Worm (Caenorhabditis elegans): ENCODE results near the gene C23G10.7.

Gene C23G10.7

ce11 chrIII:6213915-6214314, 15.7 kb upstream of the C23G10.7 start, which contains the start of gene C23G10.10:
Gene C23G10.10, minus strand, starts transcription at chrIII:6214015.
- TF ChIP-seq nhr-25 (tag; optimal IDR thresholded peaks at IDR 0.05): no peak
- TF ChIP-seq eor-1 (tag; optimal IDR thresholded peaks at IDR 0.05): no peak
- TF ChIP-seq ceh-16 (tag; optimal IDR thresholded peaks at IDR 0.05): no peak
- no peak for TF ChIP-seq nhr-77 (tag; optimal IDR thresholded peaks at IDR 0.05)
- TF ChIP-seq nhr-43 (tag; optimal IDR thresholded peaks at IDR 0.05; ENCODE audit: poor library complexity, severe bottlenecking): no peak
- no peak for TF ChIP-seq snpc-4 (tag; optimal IDR thresholded peaks at IDR 0.05)
- TF ChIP-seq tbx-2 (tag; optimal IDR thresholded peaks at IDR 0.05): no peak
- TF ChIP-seq aly-2 (tag; optimal IDR thresholded peaks at IDR 0.05): no peak
- TF ChIP-seq ZK546.5 (tag; optimal IDR thresholded peaks at IDR 0.05): no peak
- TF ChIP-seq nhr-28 (tag; optimal IDR thresholded peaks at IDR 0.05): no peak
- no peak for TF ChIP-seq ceh-82 (tag; optimal IDR thresholded peaks at IDR 0.05)
- no peak for TF ChIP-seq zag-1 (tag; optimal IDR thresholded peaks at IDR 0.05)
- no peak for TF ChIP-seq elt-2 (tag; optimal IDR thresholded peaks at IDR 0.05)
- TF ChIP-seq ama-1 (optimal IDR thresholded peaks at IDR 0.05): no peak
- no peak for TF ChIP-seq ztf-11 (tag; optimal IDR thresholded peaks at IDR 0.05)
- no peak for TF ChIP-seq nhr-67 (tag; optimal IDR thresholded peaks at IDR 0.05)
- TF ChIP-seq pha-4 (tag; optimal IDR thresholded peaks at IDR 0.05): no peak
- TF ChIP-seq jun-1 (tag; optimal IDR thresholded peaks at IDR 0.05): no peak
- TF ChIP-seq ceh-9 (tag; optimal IDR thresholded peaks at IDR 0.05): no peak
- TF ChIP-seq nhr-237 (tag; optimal IDR thresholded peaks at IDR 0.05): no peak

ce11 chrIII:6210215-6210822, 12.1 kb upstream of the C23G10.7 start:
- TF ChIP-seq skn-1 (tag; optimal IDR thresholded peaks at IDR 0.05) (no peak), nfya-1 (tag; optimal IDR thresholded peaks at IDR 0.05; ENCODE audit: insufficient read depth) (no peak), pha-4 (tag; optimal IDR thresholded peaks at IDR 0.05) (no peak), ceh-9 (tag; optimal IDR thresholded peaks at IDR 0.05) (no peak)

- no peak for TF ChIP-seq ama-1 (optimal IDR thresholded peaks at IDR 0.05)
- TF ChIP-seq ztf-4 (tag; optimal IDR thresholded peaks at IDR 0.05): no peak
- TF ChIP-seq lin-15B (tag; optimal IDR thresholded peaks at IDR 0.05): no peak
- TF ChIP-seq elt-2 (tag; optimal IDR thresholded peaks at IDR 0.05): no peak
- TF ChIP-seq nhr-28 (tag; optimal IDR thresholded peaks at IDR 0.05): no peak
- TF ChIP-seq fkh-10 (GFP tag; optimal IDR thresholded peaks at IDR 0.05): no peak
- TF ChIP-seq elt-3 (tag; optimal IDR thresholded peaks at IDR 0.05): no peak
- no peak for TF ChIP-seq hmg-11 (tag; optimal IDR thresholded peaks at IDR 0.05)
- TF ChIP-seq nhr-25 (tag; optimal IDR thresholded peaks at IDR 0.05): no peak
- TF ChIP-seq unc-62 (GFP tag; optimal IDR thresholded peaks at IDR 0.05): no peak
- no peak for TF ChIP-seq pqm-1 (tag; optimal IDR thresholded peaks at IDR 0.05)
- TF ChIP-seq sea-2 (GFP tag; optimal IDR thresholded peaks at IDR 0.05): no peak
- no peak for TF ChIP-seq nhr-43 (tag; optimal IDR thresholded peaks at IDR 0.05; ENCODE audit: poor library complexity, severe bottlenecking)
- no peak for TF ChIP-seq skn-1 (tag; optimal IDR thresholded peaks at IDR 0.05)
- no peak for TF ChIP-seq nhr-76 (tag; optimal IDR thresholded peaks at IDR 0.05)
- no peak for TF ChIP-seq R02D3.7 (tag; optimal IDR thresholded peaks at IDR 0.05)
- no peak for TF ChIP-seq mml-1 (tag; optimal IDR thresholded peaks at IDR 0.05)
- no peak for TF ChIP-seq pha-4 (tag; optimal IDR thresholded peaks at IDR 0.05)
Measured at ce11 chrIII:6208984-6209383, 10.8 kb upstream of the C23G10.7 start, which contains the start of gene C23G10.1. Gene C23G10.1, plus strand, starts transcription at chrIII:6209284.

- TF ChIP-seq nhr-25 (tag; optimal IDR thresholded peaks at IDR 0.05) (peak; percentile 28), elt-2 (tag; optimal IDR thresholded peaks at IDR 0.05) (peak; percentile 18), nhr-11 (tag; optimal IDR thresholded peaks at IDR 0.05) (no peak), nhr-43 (tag; optimal IDR thresholded peaks at IDR 0.05; ENCODE audit: poor library complexity, severe bottlenecking) (no peak)
Measured at ce11 chrIII:6207881-6208280, 9.7 kb upstream of the C23G10.7 start, which contains the start of gene C23G10.2. Gene C23G10.2, plus strand, starts transcription at chrIII:6208064.

ce11 chrIII:6207046-6207445, 8.8 kb upstream of the C23G10.7 start:
- TF ChIP-seq mdl-1 (tag; optimal IDR thresholded peaks at IDR 0.05): no peak
- TF ChIP-seq nhr-12 (tag; optimal IDR thresholded peaks at IDR 0.05): no peak
- no peak for TF ChIP-seq tbx-2 (tag; optimal IDR thresholded peaks at IDR 0.05)
- no peak for TF ChIP-seq nhr-77 (tag; optimal IDR thresholded peaks at IDR 0.05)
- TF ChIP-seq egl-27 (tag; optimal IDR thresholded peaks at IDR 0.05): no peak
- TF ChIP-seq ztf-11 (tag; optimal IDR thresholded peaks at IDR 0.05): no peak
- TF ChIP-seq lsy-12 (tag; optimal IDR thresholded peaks at IDR 0.05): no peak
- no peak for TF ChIP-seq nhr-28 (tag; optimal IDR thresholded peaks at IDR 0.05)
- TF ChIP-seq mml-1 (tag; optimal IDR thresholded peaks at IDR 0.05): no peak
